Worm (Caenorhabditis elegans) whole organism, L2 larva: ENCODE measurements around the gene K03H6.1.

Experiments used
- C34F6.9 ChIP-seq: fragments of 150-350 bp; optimal IDR thresholded peaks from 2 replicates; lab custom pipeline; 2014; ENCODE audit warnings: missing biosample characterization, missing genetic modification characterization
- zag-1 ChIP-seq: fragments of 150-350 bp; optimal IDR thresholded peaks from 2 replicates; lab custom pipeline; 2014; ENCODE audit warnings: missing biosample characterization, missing genetic modification characterization
- ztf-4 ChIP-seq: fragments of 150-350 bp; optimal IDR thresholded peaks from 2 replicates; lab custom pipeline; 2014; ENCODE audit warnings: missing biosample characterization, missing genetic modification characterization

DNA sequence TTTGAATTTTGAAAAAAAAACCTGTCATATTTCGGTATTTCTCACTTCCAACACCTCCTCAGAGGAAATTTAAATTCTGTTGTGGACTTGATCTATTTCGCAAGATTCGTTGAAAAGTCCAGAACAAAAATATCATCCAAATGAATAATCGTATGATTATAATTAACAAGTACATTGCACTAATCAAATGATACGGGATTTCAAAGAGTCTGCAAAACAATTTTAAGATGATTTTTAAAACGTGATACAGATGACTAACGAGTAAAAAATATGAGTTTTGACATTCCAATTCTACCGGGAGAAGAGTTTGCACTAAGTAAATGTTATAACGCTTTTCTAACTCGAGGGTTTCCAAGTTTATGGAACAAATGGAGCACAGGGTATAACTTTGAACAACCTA is 1.2 kb upstream of the K03H6.1 start:
- TF ChIP-seq ztf-4 (tag; lab: Kevin White, UChicago) (no peak), zag-1 (tag; lab: Kevin White, UChicago) (no peak), C34F6.9 (no peak)
